Fruit fly (Drosophila melanogaster): ENCODE data around the gene Btk.
A peak's percentile ranks its signal among the peaks of the same experiment; 100 is the strongest.

dm6 chr2L:8233571-8233970, 67.3 kb downstream of the Btk start:
- TF ChIP-seq fd96Ca (GFP tag; IDR thresholded peaks at IDR 0.05) (no peak), CG8159 (tag; optimal IDR thresholded peaks at IDR 0.05) (peak; percentile 1)

Data from whole organism, pupa.